Worm (Caenorhabditis elegans) whole organism, L2 larva: Measurements from ENCODE around the gene C52A10.3.

Experiments used
- C34F6.9 ChIP-seq: fragments of 150-350 bp; optimal IDR thresholded peaks from 2 replicates; lab custom pipeline; 2014; ENCODE audit warnings: missing biosample characterization, missing genetic modification characterization
- F13H6.1 ChIP-seq: sonication (generic microtip); optimal IDR thresholded peaks from 2 replicates; lab custom pipeline; 2016; ENCODE audit warnings: missing genetic modification characterization, missing compliant biosample characterization
- R02D3.7 ChIP-seq: fragments of 150-350 bp; optimal IDR thresholded peaks from 2 replicates; lab custom pipeline; 2014; ENCODE audit warnings: missing biosample characterization, missing genetic modification characterization
- Y55F3AM.14 ChIP-seq: fragments of 200-800 bp; sonication (Bioruptor generic); optimal IDR thresholded peaks from 2 replicates; lab custom pipeline; 2018; ENCODE audit warnings: mild to moderate bottlenecking, missing genetic modification characterization, missing compliant biosample characterization
- ZK546.5 ChIP-seq: sonication (generic microtip); optimal IDR thresholded peaks from 2 replicates; lab custom pipeline; 2017; ENCODE audit warnings: missing biosample characterization, missing genetic modification characterization
- alr-1 ChIP-seq: fragments of 150-350 bp; optimal IDR thresholded peaks from 2 replicates; lab custom pipeline; 2014; ENCODE audit warnings: missing biosample characterization, missing genetic modification characterization
- aly-2 ChIP-seq: fragments of 150-350 bp; optimal IDR thresholded peaks from 2 replicates; lab custom pipeline; 2014; ENCODE audit warnings: missing biosample characterization, missing genetic modification characterization
- ama-1 ChIP-seq: fragments of 150-350 bp; optimal IDR thresholded peaks from 2 replicates; lab custom pipeline; 2018; ENCODE audit warnings: inconsistent platforms
- blmp-1 ChIP-seq: sonication (generic microtip); optimal IDR thresholded peaks from 2 replicates; lab custom pipeline; 2017; ENCODE audit warnings: missing genetic modification characterization, mild to moderate bottlenecking, missing compliant biosample characterization, antibody characterized with exemption, moderate library complexity; ENCODE audit not compliant: insufficient read depth
- ceh-16 ChIP-seq: fragments of 150-350 bp; optimal IDR thresholded peaks from 2 replicates; lab custom pipeline; 2014; ENCODE audit warnings: missing biosample characterization, missing genetic modification characterization
- ceh-82 ChIP-seq: fragments of 150-350 bp; optimal IDR thresholded peaks from 2 replicates; lab custom pipeline; 2014; ENCODE audit warnings: missing biosample characterization, missing genetic modification characterization
- crh-2 ChIP-seq: sonication (generic microtip); optimal IDR thresholded peaks from 2 replicates; lab custom pipeline; 2017; ENCODE audit warnings: missing biosample characterization, missing genetic modification characterization
- dmd-4 ChIP-seq: sonication (generic microtip); optimal IDR thresholded peaks from 2 replicates; lab custom pipeline; 2017; ENCODE audit warnings: missing biosample characterization, missing genetic modification characterization
- egl-27 ChIP-seq: sonication (generic microtip); optimal IDR thresholded peaks from 3 replicates; lab custom pipeline; 2017; ENCODE audit warnings: missing biosample characterization, missing genetic modification reagents, missing genetic modification characterization
- elt-1 ChIP-seq: fragments of 150-350 bp; optimal IDR thresholded peaks from 2 replicates; lab custom pipeline; 2014; ENCODE audit warnings: missing biosample characterization, missing genetic modification characterization
- elt-3 ChIP-seq: sonication (generic microtip); optimal IDR thresholded peaks from 2 replicates; lab custom pipeline; 2017; ENCODE audit warnings: missing biosample characterization, missing genetic modification characterization
- gmeb-1 ChIP-seq: fragments of 150-350 bp; optimal IDR thresholded peaks from 2 replicates; lab custom pipeline; 2014; ENCODE audit warnings: missing biosample characterization, missing genetic modification characterization
- lin-11 ChIP-seq: fragments of 150-350 bp; sonication (generic microtip); optimal IDR thresholded peaks from 2 replicates; lab custom pipeline; 2014; ENCODE audit warnings: missing biosample characterization, missing genetic modification characterization, inconsistent platforms, mixed read lengths
- lin-39 ChIP-seq: fragments of 150-350 bp; optimal IDR thresholded peaks from 2 replicates; lab custom pipeline; 2014; ENCODE audit warnings: missing biosample characterization, missing genetic modification reagents, missing genetic modification characterization
- lsy-2 ChIP-seq, 2 experiments: fragments of 150-350 bp in 1 of 2; sonication (generic microtip) in 1 of 2; optimal IDR thresholded peaks; 2 replicates each; lab custom pipeline; 2014 to 2017; ENCODE audit warnings: missing biosample characterization in 2 of 2, missing genetic modification characterization in 2 of 2
- mab-5 ChIP-seq: fragments of 150-350 bp; optimal IDR thresholded peaks from 2 replicates; lab custom pipeline; 2014; ENCODE audit warnings: missing biosample characterization, missing genetic modification characterization
- mbf-1 ChIP-seq: sonication (generic microtip); optimal IDR thresholded peaks from 2 replicates; lab custom pipeline; 2017; ENCODE audit warnings: missing biosample characterization, missing genetic modification characterization
- mdl-1 ChIP-seq, 2 experiments: fragments of 150-350 bp in 1 of 2; sonication (generic microtip) in 1 of 2; optimal IDR thresholded peaks; 2 replicates each; lab custom pipeline; 2017; ENCODE audit warnings: missing biosample characterization in 2 of 2, missing genetic modification characterization in 2 of 2
- nhr-10 ChIP-seq: sonication (generic microtip); optimal IDR thresholded peaks from 2 replicates; lab custom pipeline; 2017; ENCODE audit warnings: missing biosample characterization, missing genetic modification characterization
- nhr-11 ChIP-seq: fragments of 150-350 bp; optimal IDR thresholded peaks from 2 replicates; lab custom pipeline; 2014; ENCODE audit warnings: missing biosample characterization, missing genetic modification characterization
- nhr-12 ChIP-seq: fragments of 150-350 bp; optimal IDR thresholded peaks from 2 replicates; lab custom pipeline; 2014; ENCODE audit warnings: missing biosample characterization, missing genetic modification characterization
- nhr-21 ChIP-seq: fragments of 150-350 bp; optimal IDR thresholded peaks from 2 replicates; lab custom pipeline; 2014; ENCODE audit warnings: missing biosample characterization, missing genetic modification characterization
- nhr-23 ChIP-seq: fragments of 150-350 bp; optimal IDR thresholded peaks from 2 replicates; lab custom pipeline; 2014; ENCODE audit warnings: missing biosample characterization, missing genetic modification reagents, missing genetic modification characterization
- nhr-25 ChIP-seq: fragments of 150-350 bp; sonication (generic microtip); optimal IDR thresholded peaks from 3 replicates; lab custom pipeline; 2014; ENCODE audit warnings: missing biosample characterization, missing genetic modification characterization
- nhr-77 ChIP-seq: fragments of 150-350 bp; optimal IDR thresholded peaks from 2 replicates; lab custom pipeline; 2014; ENCODE audit warnings: missing biosample characterization, missing genetic modification characterization
- peb-1 ChIP-seq: fragments of 150-350 bp; optimal IDR thresholded peaks from 2 replicates; lab custom pipeline; 2014; ENCODE audit warnings: missing biosample characterization, missing genetic modification characterization
- sem-4 ChIP-seq: fragments of 150-350 bp; optimal IDR thresholded peaks from 2 replicates; lab custom pipeline; 2014; ENCODE audit warnings: missing biosample characterization, missing genetic modification reagents, missing genetic modification characterization
- skn-1 ChIP-seq: sonication (generic microtip); optimal IDR thresholded peaks from 2 replicates; lab custom pipeline; 2017; ENCODE audit warnings: missing biosample characterization, missing genetic modification characterization
- sma-3 ChIP-seq: sonication (generic microtip); optimal IDR thresholded peaks from 2 replicates; lab custom pipeline; 2016; ENCODE audit warnings: missing genetic modification reagents, missing genetic modification characterization, missing compliant biosample characterization
- snpc-4 ChIP-seq: fragments of 150-350 bp; optimal IDR thresholded peaks from 2 replicates; lab custom pipeline; 2014; ENCODE audit warnings: missing biosample characterization, missing genetic modification characterization
- unc-39 ChIP-seq: fragments of 150-350 bp; optimal IDR thresholded peaks from 2 replicates; lab custom pipeline; 2014; ENCODE audit warnings: missing biosample characterization, missing genetic modification characterization
- unc-55 ChIP-seq: fragments of 150-350 bp; sonication (generic microtip); optimal IDR thresholded peaks from 3 replicates; lab custom pipeline; 2014; ENCODE audit warnings: missing biosample characterization, missing genetic modification reagents, missing genetic modification characterization
- unc-62 ChIP-seq: fragments of 150-350 bp; optimal IDR thresholded peaks from 2 replicates; lab custom pipeline; 2014; ENCODE audit warnings: missing biosample characterization, missing genetic modification reagents, missing genetic modification characterization
- zag-1 ChIP-seq: fragments of 150-350 bp; optimal IDR thresholded peaks from 2 replicates; lab custom pipeline; 2014; ENCODE audit warnings: missing biosample characterization, missing genetic modification characterization
- ztf-11 ChIP-seq: sonication (generic microtip); optimal IDR thresholded peaks from 2 replicates; lab custom pipeline; 2017; ENCODE audit warnings: missing biosample characterization, missing genetic modification characterization
- ztf-4 ChIP-seq: fragments of 150-350 bp; optimal IDR thresholded peaks from 2 replicates; lab custom pipeline; 2014; ENCODE audit warnings: missing biosample characterization, missing genetic modification characterization

C52A10.3 gene

ce11 chrV:5239404-5239803 is at the start of gene C52A10.3:
Gene C52A10.3 (minus strand): TSS chrV:5239504.
- TF ChIP-seq F13H6.1 (tag; lab: Kevin White, UChicago) (no peak), lin-39 (tag; lab: Kevin White, UChicago) (no peak), nhr-21 (no peak), nhr-12 (no peak), lin-11 (tag; lab: Kevin White, UChicago) (no peak), nhr-25 (tag; lab: Kevin White, UChicago) (no peak), unc-39 (tag; lab: Kevin White, UChicago) (no peak)

ce11 chrV:5288676-5289075 is 49.4 kb upstream of the C52A10.3 start:
- TF ChIP-seq ceh-16 (tag; lab: Kevin White, UChicago) (no peak), ztf-4 (no peak), ztf-11 (tag; lab: Kevin White, UChicago) (no peak), ceh-82 (tag; lab: Kevin White, UChicago) (no peak)

- no peak for TF ChIP-seq unc-62 (GFP tag; lab: Kevin White, UChicago)
- TF ChIP-seq ZK546.5 (tag; lab: Kevin White, UChicago) = no peak
- TF ChIP-seq lsy-2 (tag; optimal IDR thresholded peaks at IDR 0.05; lab: Kevin White, UChicago) = no peak
- TF ChIP-seq mbf-1 (tag; lab: Kevin White, UChicago) = no peak
- TF ChIP-seq aly-2 (tag; lab: Kevin White, UChicago) = no peak
- TF ChIP-seq ceh-82 (tag; lab: Kevin White, UChicago) = no peak
- TF ChIP-seq, all 48 proteins: peak for 0
Measured at ce11 chrV:5287273-5287672, 48.0 kb upstream of the C52A10.3 start, which contains the start of gene Y49G5A.1. Gene Y49G5A.1 (minus strand): TSS chrV:5287373.

- TF ChIP-seq unc-55 (no peak), Y55F3AM.14 (GFP tag; lab: Kevin White, UChicago) (no peak), elt-3 (tag; lab: Kevin White, UChicago) (no peak), ztf-4 (no peak), lsy-2 (tag; optimal IDR thresholded peaks at IDR 0.05; lab: Kevin White, UChicago) (no peak), ceh-82 (tag; lab: Kevin White, UChicago) (no peak), nhr-23 (tag; lab: Kevin White, UChicago) (no peak), snpc-4 (no peak), nhr-77 (tag; lab: Kevin White, UChicago) (no peak), nhr-11 (no peak), zag-1 (tag; lab: Kevin White, UChicago) (no peak), sma-3 (GFP tag; lab: Kevin White, UChicago) (no peak), egl-27 (tag; lab: Kevin White, UChicago) (no peak), alr-1 (tag; lab: Kevin White, UChicago) (no peak), peb-1 (tag; lab: Kevin White, UChicago) (no peak), crh-2 (no peak)
Measured at ce11 chrV:5278001-5278400, 38.7 kb upstream of the C52A10.3 start, which contains the start of gene B0238.9. Gene B0238.9 (minus strand): TSS chrV:5278101.

- TF ChIP-seq Y55F3AM.14 (GFP tag; lab: Kevin White, UChicago) (peak; percentile 5), mdl-1 (tag; optimal IDR thresholded peaks at IDR 0.05; lab: Kevin White, UChicago) (no peak)
Measured at ce11 chrV:5275426-5276007, 36.2 kb upstream of the C52A10.3 start.

ce11 chrV:5274974-5275373 is 35.7 kb upstream of the C52A10.3 start:
- TF ChIP-seq unc-62 (GFP tag; lab: Kevin White, UChicago) (no peak), R02D3.7 (no peak), peb-1 (tag; lab: Kevin White, UChicago) (no peak), F13H6.1 (tag; lab: Kevin White, UChicago) (peak; percentile 53), mbf-1 (tag; lab: Kevin White, UChicago) (no peak), sem-4 (tag; lab: Kevin White, UChicago) (peak; percentile 24), zag-1 (tag; lab: Kevin White, UChicago) (no peak), aly-2 (tag; lab: Kevin White, UChicago) (no peak), crh-2 (peak; percentile 38), dmd-4 (tag; lab: Kevin White, UChicago) (no peak), nhr-77 (tag; lab: Kevin White, UChicago) (no peak), C34F6.9 (peak; percentile 58), nhr-10 (tag; lab: Kevin White, UChicago) (no peak), gmeb-1 (peak; percentile 77), ZK546.5 (tag; lab: Kevin White, UChicago) (no peak), nhr-12 (no peak), skn-1 (no peak), nhr-23 (tag; lab: Kevin White, UChicago) (no peak), mab-5 (tag; lab: Kevin White, UChicago) (peak; percentile 34), snpc-4 (no peak), lsy-2 (tag; optimal IDR thresholded peaks at IDR 0.05; lab: Kevin White, UChicago) (peak; percentile 59 to 70), ama-1 (lab: Kevin White, UChicago) (no peak), ceh-82 (tag; lab: Kevin White, UChicago) (no peak), blmp-1 (tag; lab: Kevin White, UChicago) (no peak), ztf-11 (tag; lab: Kevin White, UChicago) (no peak), nhr-25 (tag; lab: Kevin White, UChicago) (peak; percentile 57), elt-3 (tag; lab: Kevin White, UChicago) (no peak), elt-1 (tag; lab: Kevin White, UChicago) (no peak), mdl-1 (tag; optimal IDR thresholded peaks at IDR 0.05; lab: Kevin White, UChicago) (no peak)
